Worm (Caenorhabditis elegans): ENCODE results near the gene F53B1.3.
"Not testable (repeated sequence)": the region's sequence is repeated elsewhere in the genome, so short reads cannot be mapped to it uniquely, and the experiment has no call there.

ce11 chrX:2056875-2057274 is 48.5 kb upstream of the F53B1.3 start:
- TF ChIP-seq flt-1 (GFP tag; IDR thresholded peaks at IDR 0.05); med-1 (GFP tag; optimal IDR thresholded peaks at IDR 0.05; ENCODE audit: insufficient read depth); T22C8.4 (GFP tag; IDR thresholded peaks at IDR 0.05); ref-1 (GFP tag; conservative IDR thresholded peaks at IDR 0.05); tab-1 (GFP tag; IDR thresholded peaks at IDR 0.05); klf-2 (GFP tag; conservative IDR thresholded peaks at IDR 0.05); cog-1 (tag; optimal IDR thresholded peaks at IDR 0.05); ztf-29 (GFP tag; IDR thresholded peaks at IDR 0.05): not testable (repeated sequence)
